Worm (Caenorhabditis elegans) whole organism, L2 larva: Measurements from ENCODE around the gene C32H11.4.

Source experiments
- Y55F3AM.14 ChIP-seq: fragments of 200-800 bp; sonication (Bioruptor generic); optimal IDR thresholded peaks from 2 replicates; lab custom pipeline; 2018; ENCODE audit warnings: mild to moderate bottlenecking, missing genetic modification characterization, missing compliant biosample characterization
- ama-1 ChIP-seq: fragments of 150-350 bp; optimal IDR thresholded peaks from 2 replicates; lab custom pipeline; 2018; ENCODE audit warnings: inconsistent platforms
- egl-27 ChIP-seq: sonication (generic microtip); optimal IDR thresholded peaks from 3 replicates; lab custom pipeline; 2017; ENCODE audit warnings: missing biosample characterization, missing genetic modification reagents, missing genetic modification characterization
- fos-1 ChIP-seq: fragments of 150-350 bp; optimal IDR thresholded peaks from 2 replicates; lab custom pipeline; 2014; ENCODE audit warnings: missing biosample characterization, missing genetic modification characterization
- lin-11 ChIP-seq: fragments of 150-350 bp; sonication (generic microtip); optimal IDR thresholded peaks from 2 replicates; lab custom pipeline; 2014; ENCODE audit warnings: missing biosample characterization, missing genetic modification characterization, inconsistent platforms, mixed read lengths
- mdl-1 ChIP-seq, 2 experiments: fragments of 150-350 bp in 1 of 2; sonication (generic microtip) in 1 of 2; optimal IDR thresholded peaks; 2 replicates each; lab custom pipeline; 2017; ENCODE audit warnings: missing biosample characterization in 2 of 2, missing genetic modification characterization in 2 of 2
- nhr-129 ChIP-seq: fragments of 150-350 bp; optimal IDR thresholded peaks from 2 replicates; lab custom pipeline; 2014; ENCODE audit warnings: missing biosample characterization, missing genetic modification characterization
- nhr-25 ChIP-seq: fragments of 150-350 bp; sonication (generic microtip); optimal IDR thresholded peaks from 3 replicates; lab custom pipeline; 2014; ENCODE audit warnings: missing biosample characterization, missing genetic modification characterization
- peb-1 ChIP-seq: fragments of 150-350 bp; optimal IDR thresholded peaks from 2 replicates; lab custom pipeline; 2014; ENCODE audit warnings: missing biosample characterization, missing genetic modification characterization
- snpc-4 ChIP-seq: fragments of 150-350 bp; optimal IDR thresholded peaks from 2 replicates; lab custom pipeline; 2014; ENCODE audit warnings: missing biosample characterization, missing genetic modification characterization
- unc-39 ChIP-seq: fragments of 150-350 bp; optimal IDR thresholded peaks from 2 replicates; lab custom pipeline; 2014; ENCODE audit warnings: missing biosample characterization, missing genetic modification characterization

ce11 chrIV:12902430-12903110, 18.5 kb upstream of the C32H11.4 start, which contains the start of gene K08D8.2:
- TF ChIP-seq ama-1 (lab: Kevin White, UChicago), result no peak
- no peak for TF ChIP-seq unc-39 (tag; lab: Kevin White, UChicago)
- TF ChIP-seq nhr-129 (tag; lab: Kevin White, UChicago), result no peak
- TF ChIP-seq mdl-1 (tag; optimal IDR thresholded peaks at IDR 0.05; lab: Kevin White, UChicago), result no peak
- TF ChIP-seq snpc-4 (tag; lab: Kevin White, UChicago), result no peak
- TF ChIP-seq egl-27 (tag; lab: Kevin White, UChicago), result no peak
- no peak for TF ChIP-seq lin-11 (tag; lab: Kevin White, UChicago)
- no peak for TF ChIP-seq nhr-25 (tag; lab: Kevin White, UChicago)
- TF ChIP-seq Y55F3AM.14 (GFP tag; lab: Kevin White, UChicago), result no peak
- peak; percentile 66 for TF ChIP-seq fos-1 (tag; lab: Kevin White, UChicago)
- TF ChIP-seq peb-1 (tag; lab: Kevin White, UChicago), result no peak
